Fruit fly (Drosophila melanogaster): ENCODE results near the gene Cad87A.

Gene Cad87A

dm6 chr3R:11974631-11975030, 25.7 kb upstream of the Cad87A start, which contains the start of gene Tango9 (continued):
- TF ChIP-seq da (GFP tag; optimal IDR thresholded peaks at IDR 0.05) = no peak
- no peak for TF ChIP-seq h (optimal IDR thresholded peaks at IDR 0.05)
- TF ChIP-seq Scr (GFP tag; IDR thresholded peaks at IDR 0.05; ENCODE audit: partially characterized antibody) = no peak
- TF ChIP-seq trem (tag; optimal IDR thresholded peaks at IDR 0.05) = peak; percentile 63
- TF ChIP-seq jigr1 (GFP tag; IDR thresholded peaks at IDR 0.05) = no peak
- no peak for TF ChIP-seq gem (tag; optimal IDR thresholded peaks at IDR 0.05)
- no peak for TF ChIP-seq CG11093 (GFP tag; IDR thresholded peaks at IDR 0.05)
- TF ChIP-seq Hr3 (GFP tag; optimal IDR thresholded peaks at IDR 0.05) = no peak
- no peak for TF ChIP-seq D19A (tag; optimal IDR thresholded peaks at IDR 0.05)
- TF ChIP-seq CG7372 (GFP tag; IDR thresholded peaks at IDR 0.05) = 0 out of 2 replicates have a peak, but pooled peaks have one; percentile 18
- no peak for TF ChIP-seq CG3163 (GFP tag; optimal IDR thresholded peaks at IDR 0.05)
- TF ChIP-seq CG10366 (GFP tag; IDR thresholded peaks at IDR 0.05) = no peak
- no peak for TF ChIP-seq tup (GFP tag; optimal IDR thresholded peaks at IDR 0.05)
- no peak for TF ChIP-seq CG4730 (GFP tag; IDR thresholded peaks at IDR 0.05)
- TF ChIP-seq pita (GFP tag; optimal IDR thresholded peaks at IDR 0.05) = no peak
- no peak for TF ChIP-seq H15 (GFP tag; IDR thresholded peaks at IDR 0.05)
- no peak for TF ChIP-seq CG7839 (tag; optimal IDR thresholded peaks at IDR 0.05)
- 0 out of 3 replicates have a peak, but pooled peaks have one; percentile 11 for TF ChIP-seq CG17361 (GFP tag; IDR thresholded peaks at IDR 0.05)
- peak; percentile 92 for TF ChIP-seq gfzf (GFP tag; optimal IDR thresholded peaks at IDR 0.05)
- no peak for TF ChIP-seq CG11723 (GFP tag; optimal IDR thresholded peaks at IDR 0.05)
- no peak for TF ChIP-seq CG15479 (GFP tag; optimal IDR thresholded peaks at IDR 0.05)
- TF ChIP-seq H2.0 (GFP tag; IDR thresholded peaks at IDR 0.05) = no peak
- no peak for TF ChIP-seq CrebB (tag; optimal IDR thresholded peaks at IDR 0.05)
- no peak for TF ChIP-seq CG10462 (GFP tag; optimal IDR thresholded peaks at IDR 0.05)
- peak; percentile 12 for TF ChIP-seq CG17186 (GFP tag; optimal IDR thresholded peaks at IDR 0.05)
- no peak for TF ChIP-seq Fer3 (tag; optimal IDR thresholded peaks at IDR 0.05)
- TF ChIP-seq ro (GFP tag; IDR thresholded peaks at IDR 0.05) = no peak
- no peak for TF ChIP-seq kay (GFP tag; optimal IDR thresholded peaks at IDR 0.05)
- no peak for TF ChIP-seq CG6689 (GFP tag; IDR thresholded peaks at IDR 0.05)
- 0 out of 2 replicates have a peak, but pooled peaks have one; percentile 9 for TF ChIP-seq HLH3B (GFP tag; IDR thresholded peaks at IDR 0.05)
- TF ChIP-seq Mad (GFP tag; optimal IDR thresholded peaks at IDR 0.05) = no peak
- TF ChIP-seq CG12659 (GFP tag; optimal IDR thresholded peaks at IDR 0.05) = peak; percentile 31
- no peak for TF ChIP-seq CG6854 (GFP tag; optimal IDR thresholded peaks at IDR 0.05)
- TF ChIP-seq kah (GFP tag; optimal IDR thresholded peaks at IDR 0.05) = peak; percentile 94
- no peak for TF ChIP-seq Rx (GFP tag; IDR thresholded peaks at IDR 0.05)
- TF ChIP-seq CG14965 (GFP tag; optimal IDR thresholded peaks at IDR 0.05; ENCODE audit: borderline replicate concordance) = no peak
- TF ChIP-seq lab (GFP tag; optimal IDR thresholded peaks at IDR 0.05) = no peak
- TF ChIP-seq prd (optimal IDR thresholded peaks at IDR 0.05) = no peak
- TF ChIP-seq prd (GFP tag; IDR thresholded peaks at IDR 0.05) = no peak
- no peak for TF ChIP-seq CkIIα-i1 (GFP tag; IDR thresholded peaks at IDR 0.05)
- no peak for TF ChIP-seq CG2875 (GFP tag; optimal IDR thresholded peaks at IDR 0.05)
- TF ChIP-seq Sin3A (optimal IDR thresholded peaks at IDR 0.05) = peak; percentile 55
- no peak for TF ChIP-seq Lpt (GFP tag; optimal IDR thresholded peaks at IDR 0.05)
- no peak for TF ChIP-seq Dfd (GFP tag; optimal IDR thresholded peaks at IDR 0.05)
- no peak for TF ChIP-seq CG10321 (GFP tag; IDR thresholded peaks at IDR 0.05)
- TF ChIP-seq wor (GFP tag; IDR thresholded peaks at IDR 0.05) = no peak
- TF ChIP-seq tap (tag; optimal IDR thresholded peaks at IDR 0.05) = no peak
- TF ChIP-seq Bdp1 (GFP tag; optimal IDR thresholded peaks at IDR 0.05) = no peak
- no peak for TF ChIP-seq vfl (GFP tag; optimal IDR thresholded peaks at IDR 0.05)
- no peak for TF ChIP-seq Meics (GFP tag; optimal IDR thresholded peaks at IDR 0.05)
- peak; percentile 57 for TF ChIP-seq nom (GFP tag; optimal IDR thresholded peaks at IDR 0.05)
- no peak for TF ChIP-seq Taf1 (GFP tag; IDR thresholded peaks at IDR 0.05)
- no peak for TF ChIP-seq CG9932 (GFP tag; IDR thresholded peaks at IDR 0.05)
- no peak for TF ChIP-seq onecut (GFP tag; IDR thresholded peaks at IDR 0.05)

Data from whole organism, embryonic.